Worm (Caenorhabditis elegans) whole organism, L4/young adult: ENCODE measurements around the gene cdk-11.1.

ENCODE experiments used
- W03F9.2 ChIP-seq: fragments of 150-350 bp; optimal IDR thresholded peaks from 2 replicates; lab custom pipeline; 2014; ENCODE audit warnings: missing biosample characterization, missing genetic modification characterization
- him-1 ChIP-seq: sonication (generic microtip); optimal IDR thresholded peaks from 2 replicates; lab custom pipeline; 2016; ENCODE audit warnings: missing genotype, missing genetic modification reagents, missing genetic modification characterization, missing compliant biosample characterization

ce11 chrII:7678512-7678911 lies 20.5 kb upstream of the cdk-11.1 start:
- no peak for TF ChIP-seq W03F9.2
- no peak for TF ChIP-seq him-1
